Fruit fly (Drosophila melanogaster): Measurements from ENCODE around the gene Nnk.

dm6 chr3R:17803025-17803424, 2.0 kb downstream of the Nnk start, which contains the start of gene CG17806:
- no peak for TF ChIP-seq CG8478 (optimal IDR thresholded peaks at IDR 0.05)
- TF ChIP-seq CTCF (optimal IDR thresholded peaks at IDR 0.05): no peak

Data from S2 (cell line).